Fruit fly (Drosophila melanogaster): Measurements from ENCODE around the gene sstn.

Gene sstn

DNA sequence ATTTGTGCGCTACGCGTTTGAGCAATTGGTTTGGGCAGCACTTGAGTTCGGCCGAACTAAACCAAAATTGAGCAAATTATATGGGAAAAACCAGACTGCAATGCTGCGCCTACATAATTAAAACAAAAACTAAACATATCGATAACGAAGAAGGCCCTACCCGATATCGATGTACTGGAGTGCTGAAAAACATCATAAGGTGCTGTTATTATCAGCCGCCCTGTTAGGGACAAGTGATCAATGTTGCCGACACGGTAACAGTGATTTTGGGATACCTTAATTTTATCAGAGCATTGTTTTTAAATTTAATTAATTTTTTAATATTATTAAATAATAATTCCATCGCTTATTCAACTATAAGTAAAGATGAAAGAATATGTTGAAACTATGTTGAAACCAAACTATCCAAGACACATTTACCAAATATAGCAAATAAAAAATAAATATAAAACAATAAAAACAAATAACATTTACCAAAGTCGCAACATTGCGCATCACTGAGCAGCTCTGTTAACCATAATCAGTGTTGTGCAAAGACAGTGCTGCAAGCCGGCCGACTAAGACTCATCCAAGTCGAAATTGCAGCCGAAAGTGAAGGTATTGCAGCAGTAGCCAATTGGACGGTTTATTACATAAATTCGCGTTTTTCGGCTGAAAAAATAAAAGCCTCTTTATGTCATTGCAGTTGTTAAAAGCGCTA, at the start of gene sstn, which contains the start of the genes Plp and GlyRS:
TSS of gene sstn (minus strand) at position 131 of the 700 bp plus-strand sequence.
TSS of gene Plp (minus strand) at position 136 of the 700 bp plus-strand sequence.
TSS of gene GlyRS (plus strand) at position 554 of the 700 bp plus-strand sequence.
- TF ChIP-seq EcR (GFP tag; optimal IDR thresholded peaks at IDR 0.05), result no peak
- no peak for TF ChIP-seq CG32121 (GFP tag; IDR thresholded peaks at IDR 0.05)
- no peak for TF ChIP-seq D1 (tag; optimal IDR thresholded peaks at IDR 0.05)
- no peak for TF ChIP-seq CG13204 (GFP tag; optimal IDR thresholded peaks at IDR 0.05)
- no peak for TF ChIP-seq fd96Ca (GFP tag; IDR thresholded peaks at IDR 0.05)
- TF ChIP-seq Pif1B (GFP tag; optimal IDR thresholded peaks at IDR 0.05), result no peak
- no peak for TF ChIP-seq CG8301 (tag; optimal IDR thresholded peaks at IDR 0.05)
- no peak for TF ChIP-seq Pif1A (GFP tag; optimal IDR thresholded peaks at IDR 0.05)
- no peak for TF ChIP-seq Snoo (tag; optimal IDR thresholded peaks at IDR 0.05)
- TF ChIP-seq CG8159 (tag; optimal IDR thresholded peaks at IDR 0.05), result peak; percentile 47
- TF ChIP-seq CG15710 (tag; optimal IDR thresholded peaks at IDR 0.05), result peak; percentile 25
- no peak for TF ChIP-seq CG10348 (GFP tag; IDR thresholded peaks at IDR 0.05)
- TF ChIP-seq CG17806 (tag; optimal IDR thresholded peaks at IDR 0.05), result no peak
- no peak for TF ChIP-seq CG14655 (GFP tag; optimal IDR thresholded peaks at IDR 0.05)
- TF ChIP-seq CG12605 (GFP tag; IDR thresholded peaks at IDR 0.05), result no peak
- no peak for TF ChIP-seq gl (tag; optimal IDR thresholded peaks at IDR 0.05)

DNA sequence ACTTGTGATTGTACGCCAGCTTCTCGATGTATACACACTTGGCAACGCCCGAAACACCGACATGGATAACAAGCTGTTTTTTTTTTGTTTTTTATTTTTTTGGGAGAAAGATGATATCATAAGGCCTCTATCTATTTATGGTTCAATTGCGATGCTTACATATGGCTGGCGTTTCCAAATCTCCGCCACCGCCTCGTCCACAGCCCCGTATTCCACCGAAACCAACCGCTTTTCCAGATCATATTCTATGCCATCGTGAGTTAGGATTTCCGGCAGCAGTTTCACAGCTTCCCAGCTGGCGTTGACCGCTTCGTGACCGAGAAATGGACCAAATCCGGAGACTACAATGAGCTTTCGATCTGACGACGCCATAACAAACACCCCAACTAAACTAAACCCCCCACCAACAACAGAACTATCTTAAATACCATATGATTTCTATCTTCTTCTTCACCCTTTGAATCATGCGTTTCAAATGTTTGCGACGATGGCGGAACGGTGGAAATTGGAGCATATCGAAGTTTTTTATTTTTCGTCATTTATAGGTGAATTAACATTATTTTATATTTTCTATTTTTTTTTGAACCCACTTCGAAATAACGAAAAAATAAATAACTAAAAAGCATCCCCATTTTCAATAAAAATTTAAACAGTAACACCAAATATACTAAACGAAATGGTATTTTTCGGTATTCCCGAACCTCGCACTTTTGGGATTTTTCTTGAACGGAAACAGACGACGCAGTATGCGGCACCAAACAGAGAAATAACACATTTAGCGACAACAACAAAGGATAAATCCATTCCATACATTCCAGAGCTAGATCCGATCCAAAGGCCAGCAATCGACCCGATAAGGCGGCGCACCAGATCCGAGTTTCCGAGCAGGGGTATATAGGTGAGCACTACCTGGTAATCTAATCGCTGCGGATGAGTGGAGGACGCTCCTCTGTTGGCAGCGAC, 49.4 kb upstream of the sstn start, which contains the start of the genes CG32147 and Pex3:
TSS of gene CG32147 (minus strand) at position 422 of the 963 bp plus-strand sequence.
TSS of gene Pex3 (plus strand) at position 718 of the 963 bp plus-strand sequence.
- TF ChIP-seq Snoo (tag; optimal IDR thresholded peaks at IDR 0.05) (no peak), CG10348 (GFP tag; IDR thresholded peaks at IDR 0.05) (no peak), Ets98B (GFP tag; IDR thresholded peaks at IDR 0.05) (no peak), CG8301 (tag; optimal IDR thresholded peaks at IDR 0.05) (no peak), CG9948 (tag; optimal IDR thresholded peaks at IDR 0.05) (no peak), Pif1B (GFP tag; optimal IDR thresholded peaks at IDR 0.05) (no peak), rn (GFP tag; IDR thresholded peaks at IDR 0.05) (no peak)

DNA sequence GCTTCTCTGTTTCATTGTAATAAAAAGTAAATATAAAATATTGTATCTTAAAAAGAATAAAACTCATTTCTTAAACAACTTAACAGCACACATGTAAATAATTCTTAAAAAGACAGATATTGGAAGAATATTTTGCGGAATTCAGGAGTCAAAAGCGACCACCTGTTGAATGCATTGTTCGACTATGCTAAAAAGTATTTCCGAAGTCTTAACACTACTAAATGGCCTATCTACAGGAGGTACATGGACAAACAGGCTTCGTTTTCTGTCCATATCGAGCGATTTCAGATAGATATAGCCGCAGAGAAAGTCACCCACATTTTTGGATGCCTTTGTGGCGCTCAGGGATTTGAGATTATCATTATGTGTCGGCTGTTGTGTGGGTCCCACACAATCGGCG, 48.6 kb upstream of the sstn start:
- no peak for TF ChIP-seq rn (GFP tag; IDR thresholded peaks at IDR 0.05)
- no peak for TF ChIP-seq CG14655 (GFP tag; optimal IDR thresholded peaks at IDR 0.05)

DNA sequence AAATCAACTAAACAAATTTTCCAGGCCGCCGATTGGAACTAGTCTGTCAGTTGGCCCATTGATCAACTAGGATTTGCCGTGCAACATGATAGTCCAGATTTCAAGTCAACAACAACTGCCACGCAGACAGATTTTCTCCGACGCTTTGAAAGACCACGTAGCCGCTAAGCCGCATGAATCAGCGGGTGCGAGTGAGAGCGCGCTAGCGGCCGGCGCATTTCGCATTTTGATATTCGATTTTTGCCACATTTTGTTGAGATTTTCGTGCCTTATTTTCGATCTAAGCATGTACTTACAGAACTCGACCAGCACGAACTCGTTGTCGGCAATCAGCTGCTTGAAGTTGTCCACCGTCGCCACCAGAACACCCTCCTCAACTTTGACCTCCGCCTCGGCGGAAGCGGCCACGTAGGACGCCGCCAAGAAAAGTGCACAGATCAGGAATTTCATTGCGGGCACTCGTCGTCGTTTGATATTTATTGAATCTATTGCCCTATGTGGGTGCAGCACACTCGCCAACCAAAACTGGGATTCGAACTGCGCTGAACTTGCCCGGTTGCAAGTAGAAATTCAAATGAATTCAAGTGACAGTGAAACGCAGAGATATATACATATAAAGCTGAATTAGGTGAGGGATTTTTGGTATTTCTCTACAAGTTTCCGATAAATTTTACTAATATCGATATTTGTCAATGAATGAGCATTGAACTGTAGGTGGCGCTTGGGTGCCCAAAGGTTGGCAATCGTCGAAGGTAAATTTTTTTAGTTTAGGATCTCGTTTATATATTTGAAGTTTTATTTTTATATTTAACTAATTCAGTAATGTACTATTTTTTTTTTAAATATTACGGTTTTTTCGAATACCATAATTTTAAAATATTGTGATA, 47.7 kb upstream of the sstn start, which contains the start of gene Pdi:
TSS of gene Pdi (minus strand) at position 837 of the 887 bp plus-strand sequence.
- TF ChIP-seq Ets98B (GFP tag; IDR thresholded peaks at IDR 0.05), result peak; percentile 38; the same call in 1 of the 2 replicates
- TF ChIP-seq rn (GFP tag; IDR thresholded peaks at IDR 0.05), result no peak
- TF ChIP-seq CG12605 (GFP tag; IDR thresholded peaks at IDR 0.05), result no peak
- 0 out of 3 replicates have a peak, but pooled peaks have one; percentile 39 for TF ChIP-seq CG4496 (GFP tag; IDR thresholded peaks at IDR 0.05)
- no peak for TF ChIP-seq CG8301 (tag; optimal IDR thresholded peaks at IDR 0.05)
- TF ChIP-seq Snoo (tag; optimal IDR thresholded peaks at IDR 0.05), result peak; percentile 36
- TF ChIP-seq Pif1B (GFP tag; optimal IDR thresholded peaks at IDR 0.05), result peak; percentile 33

DNA sequence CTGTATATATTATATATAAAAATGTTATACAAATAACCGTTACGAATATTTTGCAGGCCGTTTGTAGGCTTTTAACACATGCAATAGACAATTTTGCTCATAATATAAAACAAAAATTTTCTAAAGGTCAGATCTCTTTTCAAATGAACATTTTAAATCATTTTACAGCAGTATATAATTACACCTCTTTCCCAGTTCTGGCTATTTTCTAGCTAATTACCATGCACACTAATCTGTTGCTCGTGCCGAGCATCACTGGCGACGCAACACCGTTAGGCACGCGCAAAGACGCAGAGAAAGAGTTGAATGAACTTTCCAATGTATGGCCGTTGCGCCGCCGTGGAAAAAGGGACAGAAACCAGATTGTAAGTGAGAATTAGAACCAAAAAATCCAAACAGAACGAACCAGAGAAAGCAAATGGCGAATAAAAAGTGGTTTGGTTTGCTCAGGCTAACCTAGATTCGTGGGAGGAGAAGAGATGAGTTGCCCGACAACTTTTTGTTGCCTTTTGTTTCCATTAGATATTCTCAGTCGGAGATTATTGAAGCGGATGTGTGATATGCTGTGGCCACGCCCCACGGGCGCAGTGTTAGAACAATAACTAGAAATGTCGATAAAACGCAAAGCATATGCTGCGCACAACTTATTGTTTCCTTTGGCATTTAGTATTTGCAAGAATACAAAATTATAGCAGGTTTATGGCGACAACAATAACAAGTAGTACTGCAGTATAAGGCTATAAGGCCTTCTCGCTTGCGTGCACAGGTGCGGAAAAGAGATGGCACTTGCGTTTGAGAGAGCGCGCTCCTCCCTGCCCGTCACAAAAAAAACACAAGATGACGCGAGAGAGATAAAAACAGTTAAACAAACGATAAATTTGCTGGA, 46.8 kb upstream of the sstn start:
- TF ChIP-seq D1 (tag; optimal IDR thresholded peaks at IDR 0.05) (no peak), Pif1A (GFP tag; optimal IDR thresholded peaks at IDR 0.05) (no peak), CG15710 (tag; optimal IDR thresholded peaks at IDR 0.05) (peak; percentile 23), CG17806 (tag; optimal IDR thresholded peaks at IDR 0.05) (no peak), CG4496 (GFP tag; IDR thresholded peaks at IDR 0.05) (peak; percentile 74), CG34367 (tag; optimal IDR thresholded peaks at IDR 0.05) (peak; percentile 18), CG32121 (GFP tag; IDR thresholded peaks at IDR 0.05) (peak; percentile 24; the same call in 1 of the 2 replicates), CG14655 (GFP tag; optimal IDR thresholded peaks at IDR 0.05) (peak; percentile 46), rn (GFP tag; IDR thresholded peaks at IDR 0.05) (no peak), Ets98B (GFP tag; IDR thresholded peaks at IDR 0.05) (peak; percentile 59), gl (tag; optimal IDR thresholded peaks at IDR 0.05) (peak; percentile 40), Pif1B (GFP tag; optimal IDR thresholded peaks at IDR 0.05) (peak; percentile 2), fd96Ca (GFP tag; IDR thresholded peaks at IDR 0.05) (no peak; the same call in 2 of the 3 replicates), CG8301 (tag; optimal IDR thresholded peaks at IDR 0.05) (peak; percentile 24), CG10348 (GFP tag; IDR thresholded peaks at IDR 0.05) (no peak), CG8159 (tag; optimal IDR thresholded peaks at IDR 0.05) (peak; percentile 3), CG9948 (tag; optimal IDR thresholded peaks at IDR 0.05) (peak; percentile 8), Snoo (tag; optimal IDR thresholded peaks at IDR 0.05) (no peak), EcR (GFP tag; optimal IDR thresholded peaks at IDR 0.05) (peak; percentile 90), CG13204 (GFP tag; optimal IDR thresholded peaks at IDR 0.05) (peak; percentile 51), CG12605 (GFP tag; IDR thresholded peaks at IDR 0.05) (no peak)
